Fruit fly (Drosophila melanogaster): ENCODE results near the gene Jon66Ci.

Jon66Ci gene

DNA sequence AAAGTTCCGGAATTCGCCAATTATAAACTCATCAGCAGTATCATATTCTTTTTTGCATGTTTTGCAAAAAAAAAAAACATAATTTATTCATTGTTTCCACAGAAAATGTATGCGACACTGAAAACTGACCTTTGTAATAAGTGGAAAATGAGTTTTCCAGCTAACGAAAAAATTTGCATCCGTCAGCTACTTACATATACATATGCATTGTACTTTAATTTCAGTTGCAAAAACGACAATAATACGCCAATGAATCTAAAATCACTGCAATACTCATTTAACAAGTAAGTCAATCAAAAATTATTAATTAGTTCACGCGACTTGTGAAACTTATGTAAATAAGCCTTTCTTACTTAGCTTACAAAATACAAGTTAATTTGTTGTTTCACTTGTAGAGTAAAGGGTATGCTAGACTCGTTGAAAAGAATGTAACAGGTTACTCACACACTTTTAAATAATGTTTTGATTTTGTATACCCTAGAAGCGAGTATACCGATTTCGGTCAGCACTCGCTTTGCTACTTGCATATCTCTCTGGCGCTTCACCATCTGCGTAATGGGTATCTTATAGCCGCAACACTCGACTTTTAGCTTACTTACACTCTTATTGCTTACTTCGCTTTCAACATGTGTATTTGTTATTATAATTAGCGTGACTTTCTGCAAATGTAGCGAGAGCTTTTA is 7.6 kb downstream of the Jon66Ci start (continued):
- TF ChIP-seq insv (GFP tag; optimal IDR thresholded peaks at IDR 0.05) (no peak), CG3847 (GFP tag; IDR thresholded peaks at IDR 0.05) (0 out of 2 replicates have a peak, but pooled peaks have one; percentile 21), CG7556 (GFP tag; optimal IDR thresholded peaks at IDR 0.05) (no peak), CG30020 (tag; optimal IDR thresholded peaks at IDR 0.05) (no peak), CG7928 (GFP tag; optimal IDR thresholded peaks at IDR 0.05) (no peak), CG10267 (tag; optimal IDR thresholded peaks at IDR 0.05) (no peak), lola (GFP tag; optimal IDR thresholded peaks at IDR 0.05) (no peak), Ssrp (tag; optimal IDR thresholded peaks at IDR 0.05) (peak; percentile 38), Doc3 (GFP tag; IDR thresholded peaks at IDR 0.05; ENCODE audit: partially characterized antibody) (no peak), phol (tag; optimal IDR thresholded peaks at IDR 0.05) (peak; percentile 38), Aef1 (GFP tag; IDR thresholded peaks at IDR 0.05) (0 out of 3 replicates have a peak, but pooled peaks have one; percentile 16), chn (GFP tag; optimal IDR thresholded peaks at IDR 0.05) (peak; percentile 40), CG7372 (GFP tag; IDR thresholded peaks at IDR 0.05) (no peak), Asciz (GFP tag; optimal IDR thresholded peaks at IDR 0.05) (no peak), oc (tag; optimal IDR thresholded peaks at IDR 0.05) (no peak), CG9876 (GFP tag; optimal IDR thresholded peaks at IDR 0.05) (no peak), MBD-R2 (GFP tag; IDR thresholded peaks at IDR 0.05) (no peak), CG7745 (tag; optimal IDR thresholded peaks at IDR 0.05) (no peak), jumu (GFP tag; optimal IDR thresholded peaks at IDR 0.05) (no peak), Neu2 (GFP tag; optimal IDR thresholded peaks at IDR 0.05; ENCODE audit: borderline replicate concordance) (no peak), Scr (GFP tag; IDR thresholded peaks at IDR 0.05; ENCODE audit: partially characterized antibody) (no peak), CG11696 (GFP tag; IDR thresholded peaks at IDR 0.05) (no peak), CG18011 (GFP tag; optimal IDR thresholded peaks at IDR 0.05) (no peak), CG15479 (GFP tag; optimal IDR thresholded peaks at IDR 0.05) (no peak), gro (GFP tag; optimal IDR thresholded peaks at IDR 0.05) (no peak), CG13123 (GFP tag; optimal IDR thresholded peaks at IDR 0.05) (no peak), Antp (GFP tag; optimal IDR thresholded peaks at IDR 0.05) (peak; percentile 34), NC2β (GFP tag; optimal IDR thresholded peaks at IDR 0.05) (peak; percentile 23), CG6854 (GFP tag; optimal IDR thresholded peaks at IDR 0.05) (no peak), hb (GFP tag; IDR thresholded peaks at IDR 0.05; ENCODE audit: partially characterized antibody) (no peak), HLH3B (GFP tag; IDR thresholded peaks at IDR 0.05) (peak; percentile 17; the same call in 1 of the 2 replicates), emc (GFP tag; optimal IDR thresholded peaks at IDR 0.05) (no peak), CG3407 (GFP tag; optimal IDR thresholded peaks at IDR 0.05) (no peak), pzg (GFP tag; optimal IDR thresholded peaks at IDR 0.05) (no peak), CG16779 (GFP tag; IDR thresholded peaks at IDR 0.05) (no peak), Hr39 (optimal IDR thresholded peaks at IDR 0.05) (no peak), CG2712 (tag; optimal IDR thresholded peaks at IDR 0.05) (peak; percentile 45), CG4854 (GFP tag; optimal IDR thresholded peaks at IDR 0.05) (no peak), CG8281 (tag; optimal IDR thresholded peaks at IDR 0.05) (no peak), Poxn (GFP tag; IDR thresholded peaks at IDR 0.05) (no peak), CG18764 (GFP tag; optimal IDR thresholded peaks at IDR 0.05) (no peak), dpn (GFP tag; optimal IDR thresholded peaks at IDR 0.05) (peak in 1 of 2 experiments; percentile 37), B-H2 (GFP tag; optimal IDR thresholded peaks at IDR 0.05) (no peak), CG33213 (GFP tag; optimal IDR thresholded peaks at IDR 0.05) (peak; percentile 8), Opbp (GFP tag; IDR thresholded peaks at IDR 0.05; ENCODE audit: partially characterized antibody) (no peak), maf-S (GFP tag; optimal IDR thresholded peaks at IDR 0.05) (no peak), MESR4 (GFP tag; optimal IDR thresholded peaks at IDR 0.05) (no peak), sqz (GFP tag; optimal IDR thresholded peaks at IDR 0.05) (no peak), CG12744 (GFP tag; optimal IDR thresholded peaks at IDR 0.05) (no peak), CG17361 (GFP tag; IDR thresholded peaks at IDR 0.05) (no peak)

Measured in whole organism, embryonic.